Worm (Caenorhabditis elegans): ENCODE measurements around the gene nhr-84.

nhr-84 gene

ce11 chrV:15841095-15841494 lies 38.3 kb downstream of the nhr-84 start, which contains the start of gene srh-149:
TSS of gene srh-149 (minus strand) at chrV:15841195.
- TF ChIP-seq vab-15 (tag; optimal IDR thresholded peaks at IDR 0.05) = no peak
- TF ChIP-seq hlh-17 (GFP tag; optimal IDR thresholded peaks at IDR 0.05; ENCODE audit: borderline replicate concordance) = no peak
- no peak for TF ChIP-seq ceh-82 (tag; optimal IDR thresholded peaks at IDR 0.05)
- TF ChIP-seq efl-1 (optimal IDR thresholded peaks at IDR 0.05) = no peak
- no peak for TF ChIP-seq efl-1 (GFP tag; optimal IDR thresholded peaks at IDR 0.05 in 1 of 2)
- no peak for TF ChIP-seq egl-13 (tag; optimal IDR thresholded peaks at IDR 0.05)
- no peak for TF ChIP-seq lsy-2 (tag; optimal IDR thresholded peaks at IDR 0.05)
- TF ChIP-seq hlh-4 (tag; optimal IDR thresholded peaks at IDR 0.05) = peak; percentile 50
- TF ChIP-seq lin-13 (GFP tag; optimal IDR thresholded peaks at IDR 0.05) = no peak
- no peak for TF ChIP-seq hpl-2 (GFP tag; optimal IDR thresholded peaks at IDR 0.05)

ce11 chrV:15833622-15834021 lies 45.8 kb downstream of the nhr-84 start, which contains the start of gene srbc-54:
TSS of gene srbc-54 (minus strand) at chrV:15833722.
- no peak for TF ChIP-seq zag-1 (tag; optimal IDR thresholded peaks at IDR 0.05)

ce11 chrV:15831586-15831985 lies 47.8 kb downstream of the nhr-84 start, which contains the start of gene srbc-56:
TSS of gene srbc-56 (minus strand) at chrV:15831686.
- no peak for TF ChIP-seq C16A3.4 (tag; optimal IDR thresholded peaks at IDR 0.05)
- TF ChIP-seq fkh-10 (GFP tag; optimal IDR thresholded peaks at IDR 0.05) = no peak
- TF ChIP-seq nhr-76 (tag; optimal IDR thresholded peaks at IDR 0.05) = no peak
- TF ChIP-seq xbp-1 (tag; optimal IDR thresholded peaks at IDR 0.05) = no peak
- no peak for TF ChIP-seq egl-27 (tag; optimal IDR thresholded peaks at IDR 0.05)
- TF ChIP-seq nhr-71 (tag; optimal IDR thresholded peaks at IDR 0.05) = no peak
- TF ChIP-seq pqm-1 (tag; optimal IDR thresholded peaks at IDR 0.05) = no peak
- no peak for TF ChIP-seq nhr-12 (tag; optimal IDR thresholded peaks at IDR 0.05)
- no peak for TF ChIP-seq aha-1 (tag; optimal IDR thresholded peaks at IDR 0.05)
- TF ChIP-seq nhr-20 (tag; optimal IDR thresholded peaks at IDR 0.05) = no peak
- TF ChIP-seq ceh-82 (tag; optimal IDR thresholded peaks at IDR 0.05) = no peak
- TF ChIP-seq mdl-1 (tag; optimal IDR thresholded peaks at IDR 0.05) = no peak
- no peak for TF ChIP-seq snu-23 (GFP tag; optimal IDR thresholded peaks at IDR 0.05)

- TF ChIP-seq lir-3 (tag; optimal IDR thresholded peaks at IDR 0.05; ENCODE audit: poor library complexity) = no peak
- TF ChIP-seq C16A3.4 (tag; optimal IDR thresholded peaks at IDR 0.05) = no peak
- TF ChIP-seq swsn-7 (tag; optimal IDR thresholded peaks at IDR 0.05) = no peak
- TF ChIP-seq egl-27 (tag; optimal IDR thresholded peaks at IDR 0.05) = no peak
- no peak for TF ChIP-seq nhr-28 (tag; optimal IDR thresholded peaks at IDR 0.05)
- no peak for TF ChIP-seq unc-98 (GFP tag; IDR thresholded peaks at IDR 0.05)
- no peak for TF ChIP-seq nhr-84 (tag; optimal IDR thresholded peaks at IDR 0.05)
- no peak for TF ChIP-seq ceh-63 (GFP tag; optimal IDR thresholded peaks at IDR 0.05)
- TF ChIP-seq jun-1 (tag; optimal IDR thresholded peaks at IDR 0.05) = no peak
- TF ChIP-seq dsc-1 (tag; optimal IDR thresholded peaks at IDR 0.05) = no peak
Measured at ce11 chrV:15829907-15830306, 49.5 kb downstream of the nhr-84 start, which contains the start of gene srbc-55. TSS of gene srbc-55 (minus strand) at chrV:15830007.

Measured in whole organism, L1 larva.